Fruit fly (Drosophila melanogaster) whole organism, embryonic: ENCODE data around the gene CG33796.
A peak's percentile ranks its signal among the peaks of the same experiment; 100 is the strongest.

Experiments
- Antp ChIP-seq: fragments of 200-800 bp; sonication (Bioruptor generic); optimal IDR thresholded peaks from 3 replicates; lab custom pipeline; 2016; ENCODE audit warnings: missing biosample characterization, missing genetic modification characterization
- CG10979 ChIP-seq: fragments of 200-800 bp; sonication (Bioruptor generic); optimal IDR thresholded peaks from 2 replicates; lab custom pipeline; 2018; ENCODE audit warnings: missing biosample characterization, mild to moderate bottlenecking, missing genetic modification characterization, moderate library complexity
- CG11085 ChIP-seq: fragments of 200-800 bp; sonication (Bioruptor generic); IDR thresholded peaks from 2 replicates; pipeline ENCODE4 v1.3.6; 2022; ENCODE audit warnings: missing biosample characterization, missing genetic modification characterization
- CG12155 ChIP-seq: fragments of 200-800 bp; sonication (Bioruptor generic); optimal IDR thresholded peaks from 3 replicates; lab custom pipeline; 2016; ENCODE audit warnings: missing biosample characterization, missing genetic modification characterization
- CG13424 ChIP-seq: fragments of 200-800 bp; sonication (Bioruptor generic); optimal IDR thresholded peaks from 2 replicates; lab custom pipeline; 2019; ENCODE audit warnings: missing biosample characterization, mild to moderate bottlenecking, missing genetic modification characterization, moderate library complexity
- CG15601 ChIP-seq: fragments of 200-800 bp; sonication (Bioruptor generic); optimal IDR thresholded peaks from 3 replicates; lab custom pipeline; 2019; ENCODE audit warnings: missing biosample characterization, mild to moderate bottlenecking, missing genetic modification characterization, moderate library complexity
- CG16779 ChIP-seq: fragments of 200-800 bp; sonication (Bioruptor generic); IDR thresholded peaks from 2 replicates; pipeline ENCODE4 v1.3.6; 2022; ENCODE audit warnings: missing biosample characterization, missing genetic modification characterization
- CG30403 ChIP-seq: fragments of 200-800 bp; sonication (Bioruptor generic); optimal IDR thresholded peaks from 3 replicates; lab custom pipeline; 2016; ENCODE audit warnings: missing biosample characterization, missing genetic modification characterization
- CG31365 ChIP-seq: fragments of 200-800 bp; sonication (Bioruptor generic); optimal IDR thresholded peaks from 2 replicates; lab custom pipeline; 2018; ENCODE audit warnings: missing biosample characterization, mild to moderate bottlenecking, missing genetic modification characterization
- CG3281 ChIP-seq: fragments of 200-800 bp; sonication (Bioruptor generic); optimal IDR thresholded peaks from 3 replicates; lab custom pipeline; 2017; ENCODE audit warnings: missing biosample characterization, mild to moderate bottlenecking, missing genetic modification characterization
- CG34224 ChIP-seq: fragments of 200-800 bp; sonication (Bioruptor generic); IDR thresholded peaks from 3 replicates; pipeline ENCODE4 v1.3.6; 2022; ENCODE audit warnings: missing biosample characterization, missing genetic modification characterization; ENCODE audit not compliant: partially characterized antibody
- CG5953 ChIP-seq: fragments of 200-800 bp; sonication (Bioruptor generic); IDR thresholded peaks from 2 replicates; pipeline ENCODE4 v1.3.6; 2022; ENCODE audit warnings: missing biosample characterization, missing genetic modification characterization
- CG7372 ChIP-seq: fragments of 200-800 bp; sonication (Bioruptor generic); IDR thresholded peaks from 2 replicates; pipeline ENCODE4 v1.3.6; 2022; ENCODE audit warnings: missing biosample characterization, missing genetic modification characterization
- CG9727 ChIP-seq: fragments of 200-800 bp; sonication (Bioruptor generic); optimal IDR thresholded peaks from 3 replicates; lab custom pipeline; 2017; ENCODE audit warnings: missing biosample characterization, mild to moderate bottlenecking, missing genetic modification characterization
- Dad ChIP-seq: fragments of 200-800 bp; sonication (Bioruptor generic); optimal IDR thresholded peaks from 3 replicates; lab custom pipeline; 2016; ENCODE audit warnings: missing biosample characterization, missing genetic modification characterization
- Elba2 ChIP-seq: fragments of 200-800 bp; sonication (Bioruptor generic); optimal IDR thresholded peaks from 3 replicates; lab custom pipeline; 2016; ENCODE audit warnings: missing biosample characterization, missing genetic modification characterization
- GATAe ChIP-seq: fragments of 200-800 bp; sonication (Bioruptor generic); conservative IDR thresholded peaks from 2 replicates; pipeline ENCODE4 v1.3.6; 2022; ENCODE audit warnings: missing biosample characterization, missing genetic modification characterization
- HHEX ChIP-seq: fragments of 200-800 bp; sonication (Bioruptor generic); optimal IDR thresholded peaks from 3 replicates; lab custom pipeline; 2017; ENCODE audit warnings: missing biosample characterization, mild to moderate bottlenecking, missing genetic modification characterization, missing genetic modification reagents
- HLH3B ChIP-seq: fragments of 200-800 bp; sonication (Bioruptor generic); IDR thresholded peaks from 2 replicates; pipeline ENCODE4 v1.3.6; 2022; ENCODE audit warnings: missing biosample characterization, missing genetic modification characterization
- HLH4C ChIP-seq: fragments of 200-800 bp; sonication (Bioruptor generic); IDR thresholded peaks from 3 replicates; pipeline ENCODE4 v1.3.6; 2022; ENCODE audit warnings: missing biosample characterization, missing genetic modification characterization; ENCODE audit not compliant: partially characterized antibody
- Jarid2 ChIP-seq: fragments of 200-800 bp; sonication (Bioruptor generic); optimal IDR thresholded peaks from 3 replicates; lab custom pipeline; 2017; ENCODE audit warnings: mild to moderate bottlenecking, missing biosample characterization, missing genetic modification reagents, missing genetic modification characterization
- MTF-1 ChIP-seq: fragments of 200-800 bp; sonication (Bioruptor generic); optimal IDR thresholded peaks from 2 replicates; lab custom pipeline; 2018; ENCODE audit warnings: missing biosample characterization, mild to moderate bottlenecking, missing genetic modification characterization, borderline replicate concordance
- Neu2 ChIP-seq: fragments of 200-800 bp; sonication (Bioruptor generic); optimal IDR thresholded peaks from 3 replicates; lab custom pipeline; 2016; ENCODE audit warnings: missing biosample characterization, missing genetic modification characterization, borderline replicate concordance
- NfI ChIP-seq: fragments of 200-800 bp; sonication (Bioruptor generic); optimal IDR thresholded peaks from 3 replicates; lab custom pipeline; 2018; ENCODE audit warnings: missing biosample characterization, mild to moderate bottlenecking, missing genetic modification characterization, moderate library complexity
- Pdp1 ChIP-seq, 2 experiments: fragments of 200-800 bp; sonication (Bioruptor generic); optimal IDR thresholded peaks; 3 replicates each; lab custom pipeline; 2016; ENCODE audit warnings: missing biosample characterization in 2 of 2, missing genetic modification characterization in 2 of 2, mild to moderate bottlenecking in 1 of 2, moderate library complexity in 1 of 2
- Vsx1 ChIP-seq: fragments of 200-800 bp; sonication (Bioruptor generic); optimal IDR thresholded peaks from 2 replicates; lab custom pipeline; 2017; ENCODE audit warnings: missing biosample characterization, mild to moderate bottlenecking, missing genetic modification characterization, missing genetic modification reagents
- amos ChIP-seq: fragments of 200-800 bp; sonication (Bioruptor generic); IDR thresholded peaks from 2 replicates; pipeline ENCODE4 v1.3.6; 2022; ENCODE audit warnings: missing biosample characterization, missing genetic modification characterization; ENCODE audit not compliant: partially characterized antibody
- az2 ChIP-seq: fragments of 200-800 bp; sonication (Bioruptor generic); optimal IDR thresholded peaks from 3 replicates; lab custom pipeline; 2016; ENCODE audit warnings: missing biosample characterization, missing genetic modification characterization
- bigmax ChIP-seq: fragments of 200-800 bp; sonication (Bioruptor generic); optimal IDR thresholded peaks from 2 replicates; lab custom pipeline; 2018; ENCODE audit warnings: missing biosample characterization, mild to moderate bottlenecking, missing genetic modification characterization
- btn ChIP-seq: fragments of 200-800 bp; sonication (Bioruptor generic); optimal IDR thresholded peaks from 2 replicates; lab custom pipeline; 2016; ENCODE audit warnings: missing biosample characterization, missing genetic modification characterization
- cas ChIP-seq: fragments of 200-800 bp; sonication (Bioruptor generic); IDR thresholded peaks from 2 replicates; pipeline ENCODE4 v1.3.6; 2022; ENCODE audit warnings: missing biosample characterization, missing genetic modification characterization
- cato ChIP-seq: fragments of 200-800 bp; sonication (Bioruptor generic); optimal IDR thresholded peaks from 2 replicates; lab custom pipeline; 2016; ENCODE audit warnings: missing biosample characterization, missing genetic modification characterization, borderline replicate concordance
- dm ChIP-seq: fragments of 200-800 bp; sonication (Bioruptor generic); optimal IDR thresholded peaks from 3 replicates; lab custom pipeline; 2016; ENCODE audit warnings: missing biosample characterization, missing genetic modification characterization
- eve ChIP-seq, 2 experiments: fragments of >200 bp; optimal IDR thresholded peaks; 2 replicates each; lab custom pipeline; 2017; ENCODE audit warnings: missing biosample characterization in 2 of 2, missing genetic modification characterization in 2 of 2
- ewg ChIP-seq: fragments of 200-800 bp; sonication (Bioruptor generic); optimal IDR thresholded peaks from 3 replicates; lab custom pipeline; 2017; ENCODE audit warnings: mild to moderate bottlenecking, missing biosample characterization, missing genetic modification reagents, missing genetic modification characterization
- fd64A ChIP-seq: fragments of 200-800 bp; sonication (Bioruptor generic); optimal IDR thresholded peaks from 3 replicates; lab custom pipeline; 2018; ENCODE audit warnings: missing biosample characterization, mild to moderate bottlenecking, missing genetic modification characterization
- ind ChIP-seq: fragments of 200-800 bp; sonication (Bioruptor generic); optimal IDR thresholded peaks from 3 replicates; lab custom pipeline; 2016; ENCODE audit warnings: missing biosample characterization, missing genetic modification characterization
- inv ChIP-seq: fragments of 200-800 bp; sonication (Bioruptor generic); IDR thresholded peaks from 2 replicates; pipeline ENCODE4 v1.3.6; 2022; ENCODE audit warnings: missing biosample characterization, missing genetic modification characterization; ENCODE audit not compliant: partially characterized antibody
- ken ChIP-seq: fragments of 200-800 bp; sonication (Bioruptor generic); IDR thresholded peaks from 3 replicates; pipeline ENCODE4 v1.3.6; 2022; ENCODE audit warnings: missing biosample characterization, missing genetic modification characterization
- lab ChIP-seq: fragments of 200-800 bp; sonication (Bioruptor generic); optimal IDR thresholded peaks from 3 replicates; lab custom pipeline; 2017; ENCODE audit warnings: missing biosample characterization, missing genetic modification characterization, mild to moderate bottlenecking, moderate library complexity, missing genetic modification reagents
- mam ChIP-seq: fragments of 200-800 bp; sonication (Bioruptor generic); optimal IDR thresholded peaks from 3 replicates; lab custom pipeline; 2016; ENCODE audit warnings: missing biosample characterization, missing genetic modification characterization
- mirr ChIP-seq: fragments of 200-800 bp; sonication (Bioruptor generic); optimal IDR thresholded peaks from 3 replicates; lab custom pipeline; 2018; ENCODE audit warnings: missing biosample characterization, mild to moderate bottlenecking, missing genetic modification characterization
- nerfin-2 ChIP-seq: fragments of 200-800 bp; sonication (Bioruptor generic); IDR thresholded peaks from 2 replicates; pipeline ENCODE4 v1.3.6; 2022; ENCODE audit warnings: missing biosample characterization, missing genetic modification characterization; ENCODE audit not compliant: partially characterized antibody
- pho ChIP-seq: fragments of 200-800 bp; sonication (Bioruptor generic); optimal IDR thresholded peaks from 2 replicates; lab custom pipeline; 2016; ENCODE audit warnings: missing biosample characterization, missing genetic modification characterization
- sens-2 ChIP-seq: fragments of 200-800 bp; sonication (Bioruptor generic); IDR thresholded peaks from 2 replicates; pipeline ENCODE4 v1.3.6; 2022; ENCODE audit warnings: missing biosample characterization, missing genetic modification characterization
- stc ChIP-seq: fragments of 200-800 bp; sonication (Bioruptor generic); IDR thresholded peaks from 2 replicates; pipeline ENCODE4 v1.3.6; 2022; ENCODE audit warnings: missing biosample characterization, missing genetic modification characterization
- stwl ChIP-seq: fragments of 200-800 bp; sonication (Bioruptor generic); optimal IDR thresholded peaks from 3 replicates; lab custom pipeline; 2018; ENCODE audit warnings: missing biosample characterization, mild to moderate bottlenecking, missing genetic modification characterization, moderate library complexity
- wdn ChIP-seq: fragments of 200-800 bp; sonication (Bioruptor generic); IDR thresholded peaks from 2 replicates; pipeline ENCODE4 v1.3.6; 2022; ENCODE audit warnings: missing biosample characterization, missing genetic modification characterization
- z ChIP-seq: fragments of 200-800 bp; sonication (Bioruptor generic); IDR thresholded peaks from 3 replicates; pipeline ENCODE4 v1.3.6; 2022; ENCODE audit warnings: missing biosample characterization, missing genetic modification characterization

Gene CG33796

dm6 chr3L:16128481-16128972 is 41.4 kb downstream of the CG33796 start, which contains the start of gene Pgm1 (continued):
- peak; percentile 97 for TF ChIP-seq mirr (GFP tag; lab: Kevin White, UChicago)
- TF ChIP-seq stc: peak; percentile 72
- peak; percentile 70 for TF ChIP-seq btn
- TF ChIP-seq CG3281: peak; percentile 88
- peak; percentile 83 for TF ChIP-seq az2 (GFP tag; lab: Kevin White, UChicago)
- TF ChIP-seq CG15601 (tag; lab: Kevin White, UChicago): peak; percentile 51
- TF ChIP-seq pho: peak; percentile 86
- TF ChIP-seq cato (GFP tag; lab: Kevin White, UChicago): peak; percentile 52
- TF ChIP-seq Jarid2: no peak
- no peak; the same call in 1 of the 2 replicates for TF ChIP-seq amos (GFP tag; lab: Robert Waterston, UW)
- TF ChIP-seq inv (GFP tag; lab: Robert Waterston, UW): no peak
- TF ChIP-seq nerfin-2 (GFP tag; lab: Robert Waterston, UW): no peak
- no peak for TF ChIP-seq sens-2 (GFP tag; lab: Robert Waterston, UW)
- peak; percentile 94 for TF ChIP-seq Antp
- TF ChIP-seq fd64A (GFP tag; lab: Kevin White, UChicago): peak; percentile 69
- TF ChIP-seq cas (GFP tag; lab: Robert Waterston, UW): peak; percentile 49; the same call in 1 of the 2 replicates
- peak; percentile 90 for TF ChIP-seq ind
- no peak for TF ChIP-seq MTF-1 (GFP tag; lab: Kevin White, UChicago)
- peak; percentile 44 for TF ChIP-seq ewg (GFP tag; lab: Kevin White, UChicago)
- TF ChIP-seq wdn (GFP tag; lab: Robert Waterston, UW): peak; percentile 63
- peak; percentile 79 for TF ChIP-seq CG10979 (tag; lab: Kevin White, UChicago)
- peak; percentile 73 for TF ChIP-seq CG13424
- TF ChIP-seq stwl (tag; lab: Kevin White, UChicago): peak; percentile 15
- peak; percentile 74 for TF ChIP-seq CG16779 (GFP tag; lab: Robert Waterston, UW)
- TF ChIP-seq Vsx1 (GFP tag; lab: Kevin White, UChicago): peak; percentile 51
- peak; percentile 72 for TF ChIP-seq CG31365 (tag; lab: Kevin White, UChicago)
- TF ChIP-seq Pdp1 (GFP tag; optimal IDR thresholded peaks at IDR 0.05; lab: Kevin White, UChicago): peak; percentile 85 to 87
- TF ChIP-seq bigmax (GFP tag; lab: Kevin White, UChicago): no peak
- peak; percentile 60 for TF ChIP-seq HLH3B
- TF ChIP-seq Neu2: peak; percentile 73
- peak; percentile 88 for TF ChIP-seq CG12155 (GFP tag; lab: Kevin White, UChicago)
- TF ChIP-seq dm: peak; percentile 77
- TF ChIP-seq HLH4C (GFP tag; lab: Robert Waterston, UW): 0 out of 3 replicates have a peak, but pooled peaks have one; percentile 6
- peak; percentile 67 for TF ChIP-seq CG11085 (GFP tag; lab: Robert Waterston, UW)
- TF ChIP-seq CG7372 (GFP tag; lab: Robert Waterston, UW): no peak
- TF ChIP-seq CG34224 (GFP tag; lab: Robert Waterston, UW): 0 out of 3 replicates have a peak, but pooled peaks have one; percentile 31
- TF ChIP-seq lab (GFP tag; lab: Kevin White, UChicago): peak; percentile 87
- peak; percentile 84 for TF ChIP-seq HHEX (GFP tag; lab: Kevin White, UChicago)
- peak; percentile 85 for TF ChIP-seq CG30403 (GFP tag; lab: Kevin White, UChicago)
- TF ChIP-seq CG9727: peak; percentile 76
- TF ChIP-seq z (GFP tag; lab: Robert Waterston, UW): 0 out of 3 replicates have a peak, but pooled peaks have one; percentile 23
- peak; percentile 25 for TF ChIP-seq Elba2
- peak; percentile 89 for TF ChIP-seq GATAe
- no peak for TF ChIP-seq eve (GFP tag; optimal IDR thresholded peaks at IDR 0.05; lab: Kevin White, UChicago)
- peak; percentile 90 for TF ChIP-seq mam (GFP tag; lab: Kevin White, UChicago)
- TF ChIP-seq ken (GFP tag; lab: Robert Waterston, UW): peak; percentile 73; the same call in 2 of the 3 replicates
- TF ChIP-seq NfI (GFP tag; lab: Kevin White, UChicago): no peak
- peak; percentile 81 for TF ChIP-seq Dad (GFP tag; lab: Kevin White, UChicago)
- peak; percentile 60; the same call in 1 of the 2 replicates for TF ChIP-seq CG5953
